Worm (Caenorhabditis elegans) whole organism, L4 larva: ENCODE results near the gene atf-4.
A peak's percentile ranks its signal among the peaks of the same experiment; 100 is the strongest.

Experiments
- F44E2.7 ChIP-seq: fragments of 200-800 bp; sonication (Bioruptor generic); IDR thresholded peaks from 2 replicates; pipeline ENCODE4 v2.1.2; 2022; ENCODE audit warnings: missing genetic modification characterization, missing compliant biosample characterization
- Y48G9A.11 ChIP-seq: fragments of 200-800 bp; sonication (Bioruptor generic); IDR thresholded peaks from 2 replicates; pipeline ENCODE4 v1.3.6; 2022; ENCODE audit warnings: missing genetic modification reagents, missing genetic modification characterization, missing compliant biosample characterization
- Y75B8A.6 ChIP-seq: fragments of 200-800 bp; sonication (Bioruptor generic); IDR thresholded peaks from 2 replicates; pipeline ENCODE4 v1.3.6; 2022; ENCODE audit warnings: missing genetic modification reagents, missing genetic modification characterization, missing compliant biosample characterization
- arid-1 ChIP-seq: fragments of 200-800 bp; sonication (Bioruptor generic); conservative IDR thresholded peaks from 2 replicates; pipeline ENCODE4 v1.3.6; 2022; ENCODE audit warnings: missing genetic modification reagents, missing genetic modification characterization, missing compliant biosample characterization
- attf-4 ChIP-seq: sonication (generic microtip); optimal IDR thresholded peaks from 3 replicates; lab custom pipeline; 2017; ENCODE audit warnings: missing biosample characterization, missing genetic modification characterization
- ceh-20 ChIP-seq: fragments of 200-800 bp; sonication (Bioruptor generic); IDR thresholded peaks from 2 replicates; pipeline ENCODE4 v1.3.6; 2022; ENCODE audit warnings: missing genetic modification reagents, missing genetic modification characterization, missing compliant biosample characterization
- ceh-32 ChIP-seq: sonication (generic microtip); optimal IDR thresholded peaks from 2 replicates; lab custom pipeline; 2016; ENCODE audit warnings: mild to moderate bottlenecking, missing genetic modification characterization, missing compliant biosample characterization; ENCODE audit not compliant: poor library complexity
- ctbp-1 ChIP-seq: fragments of 200-800 bp; sonication (Bioruptor generic); IDR thresholded peaks from 2 replicates; pipeline ENCODE4 v1.3.6; 2022; ENCODE audit warnings: missing genetic modification reagents, missing genetic modification characterization, missing compliant biosample characterization
- daf-16 ChIP-seq, 3 experiments: sonication (generic microtip); optimal IDR thresholded peaks; 2 replicates each; lab custom pipeline; 2016 to 2017; ENCODE audit warnings: missing genetic modification characterization in 3 of 3, missing genetic modification reagents in 3 of 3, mild to moderate bottlenecking in 2 of 3, missing compliant biosample characterization in 2 of 3, missing biosample characterization in 1 of 3, moderate library complexity in 1 of 3
- daf-8 ChIP-seq: fragments of 200-800 bp; sonication (Bioruptor generic); IDR thresholded peaks from 2 replicates; pipeline ENCODE4 v1.3.6; 2022; ENCODE audit warnings: missing genetic modification characterization, missing compliant biosample characterization
- dmd-6 ChIP-seq: fragments of 200-800 bp; sonication (Bioruptor generic); IDR thresholded peaks from 2 replicates; pipeline ENCODE4 v1.3.6; 2022; ENCODE audit warnings: missing genetic modification reagents, missing genetic modification characterization, missing compliant biosample characterization
- egl-43 ChIP-seq: fragments of 200-800 bp; sonication (Bioruptor generic); IDR thresholded peaks from 2 replicates; pipeline ENCODE4 v1.3.6; 2022; ENCODE audit warnings: missing genetic modification reagents, missing genetic modification characterization, missing compliant biosample characterization
- gei-8 ChIP-seq: fragments of 200-800 bp; sonication (Bioruptor generic); optimal IDR thresholded peaks from 2 replicates; lab custom pipeline; 2018; ENCODE audit warnings: mild to moderate bottlenecking, missing genetic modification characterization, missing compliant biosample characterization
- jun-1 ChIP-seq: fragments of 150-350 bp; optimal IDR thresholded peaks from 2 replicates; lab custom pipeline; 2014; ENCODE audit warnings: missing biosample characterization, missing genetic modification reagents, missing genetic modification characterization
- lin-13 ChIP-seq: fragments of 150-350 bp; optimal IDR thresholded peaks from 2 replicates; lab custom pipeline; 2014; ENCODE audit warnings: missing biosample characterization, missing genetic modification reagents, missing genetic modification characterization
- lin-29 ChIP-seq: fragments of 200-800 bp; sonication (Bioruptor generic); IDR thresholded peaks from 2 replicates; pipeline ENCODE4 v1.3.6; 2022; ENCODE audit warnings: missing genetic modification reagents, missing genetic modification characterization, missing compliant biosample characterization
- lsy-2 ChIP-seq, 2 experiments: fragments of 150-350 bp in 1 of 2; sonication (generic microtip) in 1 of 2; optimal IDR thresholded peaks; 2 replicates each; lab custom pipeline; 2014 to 2017; ENCODE audit warnings: missing biosample characterization in 2 of 2, missing genetic modification characterization in 2 of 2
- madf-9 ChIP-seq: fragments of 200-800 bp; sonication (Bioruptor generic); conservative IDR thresholded peaks from 2 replicates; pipeline ENCODE4 v1.3.6; 2022; ENCODE audit warnings: missing genetic modification reagents, missing genetic modification characterization, missing compliant biosample characterization
- mep-1 ChIP-seq: fragments of 150-350 bp; sonication (generic microtip); optimal IDR thresholded peaks from 3 replicates; lab custom pipeline; 2014; ENCODE audit warnings: missing biosample characterization, missing genetic modification characterization
- mxl-2 ChIP-seq: fragments of 200-800 bp; sonication (Bioruptor generic); conservative IDR thresholded peaks from 2 replicates; pipeline ENCODE4 v1.3.6; 2022; ENCODE audit warnings: missing genetic modification reagents, missing genetic modification characterization, missing compliant biosample characterization
- mxl-3 ChIP-seq: fragments of 200-800 bp; sonication (Bioruptor generic); optimal IDR thresholded peaks from 2 replicates; lab custom pipeline; 2018; ENCODE audit warnings: mild to moderate bottlenecking, missing genetic modification characterization, missing compliant biosample characterization
- nhr-10 ChIP-seq: fragments of 150-350 bp; optimal IDR thresholded peaks from 2 replicates; lab custom pipeline; 2014; ENCODE audit warnings: missing biosample characterization, missing genetic modification characterization
- nhr-102 ChIP-seq: sonication (generic microtip); optimal IDR thresholded peaks from 2 replicates; lab custom pipeline; 2016; ENCODE audit warnings: mild to moderate bottlenecking, missing genetic modification characterization, moderate library complexity, missing compliant biosample characterization
- nhr-41 ChIP-seq: fragments of 200-800 bp; sonication (Bioruptor generic); IDR thresholded peaks from 2 replicates; pipeline ENCODE4 v1.3.6; 2022; ENCODE audit warnings: missing genetic modification reagents, missing genetic modification characterization, missing compliant biosample characterization
- nhr-48 ChIP-seq: sonication (generic microtip); optimal IDR thresholded peaks from 2 replicates; lab custom pipeline; 2016; ENCODE audit warnings: mild to moderate bottlenecking, missing genetic modification characterization, missing compliant biosample characterization
- nhr-76 ChIP-seq: fragments of 150-350 bp; optimal IDR thresholded peaks from 2 replicates; lab custom pipeline; 2014; ENCODE audit warnings: missing biosample characterization, missing genetic modification characterization
- nhr-77 ChIP-seq: fragments of 150-350 bp; optimal IDR thresholded peaks from 2 replicates; lab custom pipeline; 2014; ENCODE audit warnings: missing biosample characterization, missing genetic modification characterization
- pha-4 ChIP-seq, 2 experiments: fragments of 150-350 bp in 1 of 2; fragments of 200-800 bp in 1 of 2; sonication (Bioruptor generic) in 1 of 2; IDR thresholded peaks in 1 of 2; optimal IDR thresholded peaks in 1 of 2; 2 replicates each; pipeline versions ENCODE4 v1.3.6 to Lab custom; 2014 to 2022; ENCODE audit warnings: missing genetic modification characterization in 2 of 2, missing genetic modification reagents in 2 of 2, missing biosample characterization in 1 of 2, missing compliant biosample characterization in 1 of 2
- php-3 ChIP-seq: fragments of 200-800 bp; sonication (Bioruptor generic); IDR thresholded peaks from 2 replicates; pipeline ENCODE4 v1.3.6; 2022; ENCODE audit warnings: missing genetic modification reagents, missing genetic modification characterization, missing compliant biosample characterization
- pqm-1 ChIP-seq: sonication (generic microtip); optimal IDR thresholded peaks from 2 replicates; lab custom pipeline; 2017; ENCODE audit warnings: missing biosample characterization, missing genetic modification characterization
- sdz-12 ChIP-seq: fragments of 200-800 bp; sonication (Bioruptor generic); optimal IDR thresholded peaks from 2 replicates; lab custom pipeline; 2018; ENCODE audit warnings: mild to moderate bottlenecking, missing genetic modification characterization, missing compliant biosample characterization
- set-16 ChIP-seq: fragments of 200-800 bp; sonication (Bioruptor generic); IDR thresholded peaks from 2 replicates; pipeline ENCODE4 v1.3.6; 2022; ENCODE audit warnings: missing genetic modification reagents, missing genetic modification characterization, missing compliant biosample characterization
- skn-1 ChIP-seq: fragments of 150-350 bp; optimal IDR thresholded peaks from 2 replicates; lab custom pipeline; 2014; ENCODE audit warnings: missing biosample characterization, missing genetic modification characterization
- snpc-1.2 ChIP-seq: fragments of 200-800 bp; sonication (Bioruptor generic); IDR thresholded peaks from 2 replicates; pipeline ENCODE4 v1.3.6; 2022; ENCODE audit warnings: missing genetic modification reagents, missing genetic modification characterization, missing compliant biosample characterization
- snpc-4 ChIP-seq: fragments of 150-350 bp; optimal IDR thresholded peaks from 2 replicates; lab custom pipeline; 2014; ENCODE audit warnings: missing biosample characterization, missing genetic modification characterization
- tra-1 ChIP-seq: fragments of 200-800 bp; sonication (Bioruptor generic); IDR thresholded peaks from 2 replicates; pipeline ENCODE4 v1.3.6; 2022; ENCODE audit warnings: missing genetic modification reagents, missing genetic modification characterization, missing compliant biosample characterization
- unc-130 ChIP-seq: sonication (generic microtip); optimal IDR thresholded peaks from 2 replicates; lab custom pipeline; 2016; ENCODE audit warnings: missing genetic modification reagents, missing genetic modification characterization, missing compliant biosample characterization
- unc-62 ChIP-seq, 3 experiments: fragments of 150-350 bp in 1 of 3; sonication (generic microtip); optimal IDR thresholded peaks in 2 of 3; peaks in 1 of 3; 1 replicate in 1 of 3; 2 replicates in 2 of 3; lab custom pipeline; 2014 to 2017; ENCODE audit warnings: missing biosample characterization in 3 of 3, missing genetic modification characterization in 3 of 3, missing genetic modification reagents in 3 of 3, missing genotype in 1 of 3
- vab-7 ChIP-seq: fragments of 200-800 bp; sonication (Bioruptor generic); IDR thresholded peaks from 2 replicates; pipeline ENCODE4 v1.3.6; 2022; ENCODE audit warnings: missing genetic modification reagents, missing genetic modification characterization, missing compliant biosample characterization
- zag-1 ChIP-seq: fragments of 150-350 bp; optimal IDR thresholded peaks from 2 replicates; lab custom pipeline; 2014; ENCODE audit warnings: missing biosample characterization, missing genetic modification characterization
- zfp-2 ChIP-seq: sonication (generic microtip); optimal IDR thresholded peaks from 2 replicates; lab custom pipeline; 2016; ENCODE audit warnings: mild to moderate bottlenecking, missing genetic modification characterization, missing compliant biosample characterization
- zip-2 ChIP-seq: fragments of 150-350 bp; optimal IDR thresholded peaks from 2 replicates; lab custom pipeline; 2014; ENCODE audit warnings: missing biosample characterization, missing genetic modification characterization

atf-4 gene

ce11 chrX:14778112-14778511 lies 32.5 kb downstream of the atf-4 start:
- TF ChIP-seq pha-4 (GFP tag; IDR thresholded peaks at IDR 0.05; lab: Robert Waterston, UW) (no peak), pha-4 (tag; optimal IDR thresholded peaks at IDR 0.05; lab: Kevin White, UChicago) (no peak), lsy-2 (tag; optimal IDR thresholded peaks at IDR 0.05; lab: Kevin White, UChicago) (no peak), ceh-32 (tag; lab: Kevin White, UChicago) (no peak), gei-8 (GFP tag; lab: Kevin White, UChicago) (no peak), F44E2.7 (GFP tag; lab: Robert Waterston, UW) (no peak), zag-1 (tag; lab: Kevin White, UChicago) (no peak)
- TF ChIP-seq, all 104 proteins: peak for 0

- TF ChIP-seq egl-43 (0 out of 2 replicates have a peak, but pooled peaks have one; percentile 15), zip-2 (tag; lab: Kevin White, UChicago) (no peak), vab-7 (GFP tag; lab: Robert Waterston, UW) (peak; percentile 41; the same call in 1 of the 2 replicates), unc-62 (GFP tag; optimal IDR thresholded peaks at IDR 0.05 in 1 of 2; lab: Kevin White, UChicago) (peak in 1 of 2 experiments; percentile 15), unc-62 (tag; optimal IDR thresholded peaks at IDR 0.05; lab: Kevin White, UChicago) (no peak), skn-1 (tag; lab: Kevin White, UChicago) (no peak), set-16 (GFP tag; lab: Robert Waterston, UW) (peak; percentile 54; the same call in 1 of the 2 replicates), ceh-20 (peak; percentile 39; the same call in 1 of the 2 replicates), ctbp-1 (GFP tag; lab: Robert Waterston, UW) (0 out of 2 replicates have a peak, but pooled peaks have one; percentile 13)
These were observed 34.3 kb downstream of the atf-4 start for ce11 chrX:14776312-14776711.

ce11 chrX:14775222-14775621 lies 35.4 kb downstream of the atf-4 start:
- no peak for TF ChIP-seq Y48G9A.11 (GFP tag; lab: Robert Waterston, UW)
- TF ChIP-seq unc-130 (GFP tag; lab: Kevin White, UChicago): no peak
- TF ChIP-seq unc-62 (GFP tag; optimal IDR thresholded peaks at IDR 0.05 in 1 of 2; lab: Kevin White, UChicago): peak in 1 of 2 experiments; percentile 93
- no peak for TF ChIP-seq unc-62 (tag; optimal IDR thresholded peaks at IDR 0.05; lab: Kevin White, UChicago)
- no peak for TF ChIP-seq snpc-4 (tag; lab: Kevin White, UChicago)
- TF ChIP-seq jun-1 (tag; lab: Kevin White, UChicago): no peak
- no peak for TF ChIP-seq madf-9 (GFP tag; lab: Robert Waterston, UW)
- no peak for TF ChIP-seq mep-1 (tag; lab: Kevin White, UChicago)

ce11 chrX:14773238-14773637 lies 37.4 kb downstream of the atf-4 start, which contains the start of gene unc-3:
Gene unc-3 (plus strand): TSS chrX:14773538.
- TF ChIP-seq lin-29 (no peak), php-3 (GFP tag; lab: Robert Waterston, UW) (0 out of 2 replicates have a peak, but pooled peaks have one; percentile 10)

- TF ChIP-seq dmd-6 (GFP tag; lab: Robert Waterston, UW): peak; percentile 39; the same call in 1 of the 2 replicates
- no peak for TF ChIP-seq nhr-41 (GFP tag; lab: Robert Waterston, UW)
- TF ChIP-seq nhr-10: no peak
- TF ChIP-seq php-3 (GFP tag; lab: Robert Waterston, UW): peak; percentile 70; the same call in 1 of the 2 replicates
- TF ChIP-seq daf-16 (GFP tag; optimal IDR thresholded peaks at IDR 0.05; lab: Kevin White, UChicago): no peak
- no peak for TF ChIP-seq daf-16 (tag; optimal IDR thresholded peaks at IDR 0.05; lab: Kevin White, UChicago)
- no peak for TF ChIP-seq zfp-2 (tag; lab: Kevin White, UChicago)
- no peak for TF ChIP-seq sdz-12 (GFP tag; lab: Kevin White, UChicago)
- no peak for TF ChIP-seq nhr-76 (tag; lab: Kevin White, UChicago)
- TF ChIP-seq pqm-1: peak; percentile 46
- no peak for TF ChIP-seq arid-1 (GFP tag; lab: Robert Waterston, UW)
- no peak for TF ChIP-seq tra-1 (GFP tag; lab: Robert Waterston, UW)
- TF ChIP-seq gei-8 (GFP tag; lab: Kevin White, UChicago): no peak
- no peak for TF ChIP-seq mxl-2 (GFP tag; lab: Robert Waterston, UW)
- TF ChIP-seq Y75B8A.6 (GFP tag; lab: Robert Waterston, UW): no peak
- no peak for TF ChIP-seq daf-8 (GFP tag; lab: Robert Waterston, UW)
- TF ChIP-seq mxl-3 (GFP tag; lab: Kevin White, UChicago): no peak
- TF ChIP-seq attf-4: no peak
- TF ChIP-seq nhr-102: no peak
- no peak for TF ChIP-seq lin-13 (GFP tag; lab: Kevin White, UChicago)
- TF ChIP-seq snpc-1.2: no peak
- TF ChIP-seq nhr-77: no peak
- TF ChIP-seq nhr-48: no peak
These were observed 38.9 kb downstream of the atf-4 start, which contains the start of gene Y16B4A.2 for ce11 chrX:14771682-14772081. Gene Y16B4A.2 (minus strand): TSS chrX:14771851.
